Worm (Caenorhabditis elegans): Measurements from ENCODE around the gene ttr-33.

- no peak for TF ChIP-seq him-1 (tag; optimal IDR thresholded peaks at IDR 0.05)
- TF ChIP-seq W03F9.2 (tag; optimal IDR thresholded peaks at IDR 0.05) = no peak
Measured at ce11 chrV:7863020-7863523, 25.4 kb upstream of the ttr-33 start, which contains the start of gene C37C3.10.

All from whole organism, L4/young adult.